Worm (Caenorhabditis elegans): ENCODE data around the gene R05A10.8.
A peak's percentile ranks its signal among the peaks of the same experiment; 100 is the strongest.

ce11 chrIV:14194317-14194716, 36.3 kb upstream of the R05A10.8 start:
- TF ChIP-seq Y105C5A.15 (GFP tag; IDR thresholded peaks at IDR 0.05), result no peak
- no peak for TF ChIP-seq ama-1 (optimal IDR thresholded peaks at IDR 0.05)
- no peak for TF ChIP-seq arid-1 (GFP tag; conservative IDR thresholded peaks at IDR 0.05)
- TF ChIP-seq ceh-82 (tag; optimal IDR thresholded peaks at IDR 0.05), result no peak
- TF ChIP-seq unc-62 (GFP tag; optimal IDR thresholded peaks at IDR 0.05 in 1 of 2), result peak in 1 of 2 experiments; percentile 96
- no peak for TF ChIP-seq unc-62 (tag; optimal IDR thresholded peaks at IDR 0.05)
- TF ChIP-seq nhr-76 (tag; optimal IDR thresholded peaks at IDR 0.05), result no peak
- no peak for TF ChIP-seq mxl-2 (GFP tag; conservative IDR thresholded peaks at IDR 0.05)

Measured in whole organism, L4 larva.